Worm (Caenorhabditis elegans) whole organism, L1 larva: ENCODE measurements around the gene mks-1.
A peak's percentile ranks its signal among the peaks of the same experiment; 100 is the strongest.

Experiments used
- ama-1 ChIP-seq: fragments of 150-350 bp; optimal IDR thresholded peaks from 2 replicates; lab custom pipeline; 2014
- irx-1 ChIP-seq: sonication (generic microtip); optimal IDR thresholded peaks from 2 replicates; lab custom pipeline; 2016; ENCODE audit warnings: missing genetic modification characterization, missing compliant biosample characterization
- isw-1 ChIP-seq: fragments of 200-800 bp; sonication (Bioruptor generic); IDR thresholded peaks from 2 replicates; pipeline ENCODE4 v1.3.6; 2022; ENCODE audit warnings: missing genetic modification characterization, missing compliant biosample characterization
- jun-1 ChIP-seq: fragments of 150-350 bp; optimal IDR thresholded peaks from 2 replicates; lab custom pipeline; 2014; ENCODE audit warnings: missing biosample characterization, missing genetic modification reagents, missing genetic modification characterization
- lin-39 ChIP-seq: fragments of 150-350 bp; optimal IDR thresholded peaks from 2 replicates; lab custom pipeline; 2014; ENCODE audit warnings: missing biosample characterization, missing genetic modification reagents, missing genetic modification characterization
- lsy-2 ChIP-seq, 2 experiments: fragments of 150-350 bp; optimal IDR thresholded peaks; 2 replicates each; lab custom pipeline; 2014; ENCODE audit warnings: missing biosample characterization in 2 of 2, missing genetic modification characterization in 2 of 2
- nhr-11 ChIP-seq: fragments of 150-350 bp; optimal IDR thresholded peaks from 2 replicates; lab custom pipeline; 2014; ENCODE audit warnings: missing biosample characterization, missing genetic modification characterization
- nhr-12 ChIP-seq: sonication (generic microtip); optimal IDR thresholded peaks from 2 replicates; lab custom pipeline; 2017; ENCODE audit warnings: missing biosample characterization, missing genetic modification characterization
- unc-86 ChIP-seq: sonication (generic microtip); optimal IDR thresholded peaks from 2 replicates; lab custom pipeline; 2016; ENCODE audit warnings: missing genetic modification characterization, missing compliant biosample characterization

DNA sequence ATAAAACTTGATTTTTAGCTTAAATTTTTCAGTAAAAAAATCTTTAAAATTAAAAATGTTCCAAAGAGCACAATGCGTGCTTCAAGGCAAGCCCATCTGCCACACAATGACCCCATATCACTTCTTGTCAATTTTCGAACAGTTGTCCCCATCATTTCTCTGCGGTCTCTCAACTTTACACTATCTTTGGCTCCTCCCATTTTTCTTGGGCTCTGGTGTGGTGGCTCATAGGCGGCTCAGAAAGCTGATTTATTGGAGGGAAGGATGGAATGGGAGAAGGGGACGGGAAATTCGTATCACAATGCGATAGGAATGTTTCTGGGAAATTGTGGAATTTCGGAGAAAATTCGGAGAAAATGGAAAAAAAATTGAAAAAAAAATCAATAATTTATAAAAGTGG lies 14.5 kb downstream of the mks-1 start:
- no peak for TF ChIP-seq unc-86 (tag; lab: Kevin White, UChicago)
- peak; percentile 21 for TF ChIP-seq lin-39
- no peak for TF ChIP-seq ama-1 (lab: Kevin White, UChicago)
- TF ChIP-seq nhr-12: no peak
- TF ChIP-seq irx-1 (tag; lab: Kevin White, UChicago): no peak
- no peak for TF ChIP-seq nhr-11 (tag; lab: Kevin White, UChicago)
- no peak for TF ChIP-seq isw-1
- peak in 1 of 2 experiments; percentile 10 for TF ChIP-seq lsy-2 (tag; optimal IDR thresholded peaks at IDR 0.05; lab: Kevin White, UChicago)
- no peak for TF ChIP-seq jun-1
